Worm (Caenorhabditis elegans): Measurements from ENCODE around the gene rpoa-12.

rpoa-12 gene

DNA sequence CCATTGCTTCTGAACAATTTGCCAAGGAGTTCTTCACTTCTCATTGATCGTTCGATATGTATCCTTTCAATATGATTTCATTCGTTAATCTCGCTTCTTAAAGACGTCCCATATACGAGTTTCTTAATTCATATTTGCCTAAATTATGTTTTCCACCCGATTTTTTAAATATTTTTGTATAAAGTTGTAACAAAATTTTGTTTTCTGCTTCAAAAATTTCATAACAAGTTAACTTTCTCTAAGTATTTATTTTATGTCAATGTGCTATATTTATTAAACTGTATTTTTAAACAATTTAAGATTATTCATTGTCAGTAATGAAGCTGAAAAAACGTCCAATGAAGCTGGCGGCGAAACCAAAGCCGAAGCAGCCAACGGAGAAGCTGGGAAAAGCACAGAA is 26.3 kb upstream of the rpoa-12 start, which contains the start of gene F23B12.7:
Gene F23B12.7, plus strand, starts transcription at position 301 of the 400 bp plus-strand sequence.
- TF ChIP-seq nhr-85 (tag) = no peak
- TF ChIP-seq aly-2 (tag; optimal IDR thresholded peaks at IDR 0.05) = no peak
- no peak for TF ChIP-seq unc-98 (GFP tag; IDR thresholded peaks at IDR 0.05)
- TF ChIP-seq nhr-76 (tag; optimal IDR thresholded peaks at IDR 0.05) = no peak
- TF ChIP-seq lin-13 (GFP tag; optimal IDR thresholded peaks at IDR 0.05) = no peak
- TF ChIP-seq irx-1 (tag; optimal IDR thresholded peaks at IDR 0.05) = no peak
- TF ChIP-seq lin-39 (tag; optimal IDR thresholded peaks at IDR 0.05) = no peak
- TF ChIP-seq snu-23 (GFP tag; optimal IDR thresholded peaks at IDR 0.05) = no peak
- TF ChIP-seq elt-3 (tag; optimal IDR thresholded peaks at IDR 0.05) = no peak
- TF ChIP-seq vab-15 (tag; optimal IDR thresholded peaks at IDR 0.05) = no peak

DNA sequence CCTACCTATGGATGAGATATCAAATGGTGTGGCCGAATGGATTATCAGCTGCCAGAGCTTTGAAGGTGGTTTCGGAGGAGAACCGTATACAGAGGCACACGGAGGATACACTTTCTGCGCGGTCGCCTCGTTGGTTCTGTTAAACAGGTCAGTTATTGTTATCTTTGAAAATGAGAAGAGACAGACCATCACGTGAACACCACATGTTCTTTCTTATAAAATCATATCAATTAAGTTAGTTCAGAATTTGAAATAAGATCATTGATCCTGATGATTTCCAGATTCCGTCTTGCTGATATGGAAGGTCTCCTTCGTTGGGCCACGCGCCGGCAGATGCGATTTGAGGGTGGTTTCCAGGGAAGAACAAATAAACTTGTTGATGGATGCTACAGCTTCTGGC is 25.6 kb upstream of the rpoa-12 start:
- TF ChIP-seq elt-3 (tag; optimal IDR thresholded peaks at IDR 0.05) = peak in 1 of 6 experiments; percentile 69
- no peak for TF ChIP-seq jun-1 (tag; optimal IDR thresholded peaks at IDR 0.05)
- no peak for TF ChIP-seq sup-37 (GFP tag; optimal IDR thresholded peaks at IDR 0.05)
- TF ChIP-seq nhr-71 (tag; optimal IDR thresholded peaks at IDR 0.05) = peak; percentile 14
- no peak for TF ChIP-seq nhr-76 (tag; optimal IDR thresholded peaks at IDR 0.05)

DNA sequence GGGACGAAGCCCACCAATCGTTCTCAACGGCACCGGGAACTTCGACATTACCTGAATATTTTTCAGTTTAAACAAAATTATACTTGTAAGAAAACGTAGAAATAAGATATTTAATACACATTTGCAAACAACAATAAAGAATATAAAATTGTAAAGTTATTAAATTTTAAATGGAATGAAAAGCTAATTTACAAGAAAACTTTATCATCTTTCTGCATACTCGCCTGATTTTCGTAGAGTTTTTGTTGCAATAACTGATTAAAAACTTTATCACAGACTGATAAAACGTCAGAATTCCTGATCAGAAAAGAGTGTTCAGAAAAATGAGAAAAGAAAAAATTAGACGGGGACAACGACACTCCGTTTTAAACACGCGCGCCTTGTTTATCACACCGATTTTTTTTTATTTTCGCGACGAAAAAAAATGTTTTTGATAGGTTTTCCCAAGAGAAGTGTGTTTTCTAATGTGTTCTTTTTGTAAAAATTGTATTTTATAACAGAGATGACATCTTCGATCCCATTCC is 24.2 kb upstream of the rpoa-12 start, which contains the start of the genes dlat-1 and fntb-1:
Gene dlat-1, minus strand, starts transcription at position 51 of the 524 bp plus-strand sequence.
Gene fntb-1, plus strand, starts transcription at position 412 of the 524 bp plus-strand sequence.
- TF ChIP-seq lin-35 (GFP tag; optimal IDR thresholded peaks at IDR 0.05) (peak in 1 of 2 experiments; percentile 29), lsy-2 (tag; optimal IDR thresholded peaks at IDR 0.05) (peak in 1 of 2 experiments; percentile 27), elt-3 (tag; optimal IDR thresholded peaks at IDR 0.05) (peak in 1 of 6 experiments; percentile 9), pqm-1 (tag; optimal IDR thresholded peaks at IDR 0.05) (peak; percentile 13), efl-1 (optimal IDR thresholded peaks at IDR 0.05) (peak; percentile 12 to 25), efl-1 (GFP tag; optimal IDR thresholded peaks at IDR 0.05 in 1 of 2) (peak; percentile 20 to 90), mdl-1 (tag; optimal IDR thresholded peaks at IDR 0.05) (no peak), ama-1 (optimal IDR thresholded peaks at IDR 0.05) (peak; percentile 31), snu-23 (GFP tag; optimal IDR thresholded peaks at IDR 0.05) (peak; percentile 18), elt-2 (tag; optimal IDR thresholded peaks at IDR 0.05) (peak; percentile 70), nhr-71 (tag; optimal IDR thresholded peaks at IDR 0.05) (peak; percentile 29), mef-2 (tag; optimal IDR thresholded peaks at IDR 0.05) (no peak), vab-15 (tag; optimal IDR thresholded peaks at IDR 0.05) (no peak), dpl-1 (GFP tag; optimal IDR thresholded peaks at IDR 0.05) (peak in 2 of 3 experiments; percentile 4 to 32)

- TF ChIP-seq nhr-90 (tag; optimal IDR thresholded peaks at IDR 0.05; ENCODE audit: poor library complexity) = no peak
- no peak for TF ChIP-seq unc-86 (tag; optimal IDR thresholded peaks at IDR 0.05)
- TF ChIP-seq F16B12.6 (tag; optimal IDR thresholded peaks at IDR 0.05) = no peak
- TF ChIP-seq aly-2 (tag; optimal IDR thresholded peaks at IDR 0.05) = no peak
- no peak for TF ChIP-seq fkh-10 (GFP tag; optimal IDR thresholded peaks at IDR 0.05)
- TF ChIP-seq hpl-2 (GFP tag; optimal IDR thresholded peaks at IDR 0.05) = no peak
Measured at ce11 chrV:14446453-14446852, 23.3 kb upstream of the rpoa-12 start.

ce11 chrV:14440841-14441240 is 17.7 kb upstream of the rpoa-12 start, which contains the start of gene F23B12.4:
Gene F23B12.4, plus strand, starts transcription at chrV:14441141.
- TF ChIP-seq efl-1 (optimal IDR thresholded peaks at IDR 0.05) (no peak), efl-1 (GFP tag; optimal IDR thresholded peaks at IDR 0.05 in 1 of 2) (peak in 1 of 2 experiments; percentile 36), hlh-4 (tag; optimal IDR thresholded peaks at IDR 0.05) (no peak)

ce11 chrV:14439236-14439635 is 16.1 kb upstream of the rpoa-12 start:
- TF ChIP-seq lin-15B (tag; optimal IDR thresholded peaks at IDR 0.05) (no peak), elt-3 (tag; optimal IDR thresholded peaks at IDR 0.05) (peak in 1 of 6 experiments; percentile 8)

All from whole organism, L1 larva.